Fruit fly (Drosophila melanogaster) S2 (cell line): Measurements from ENCODE around the gene CG6602.

ENCODE experiments used
- CG8478 ChIP-seq: fragments of >200 bp; optimal IDR thresholded peaks from 2 replicates; lab custom pipeline; 2018
- CTCF ChIP-seq, 2 experiments: fragments of >200 bp; optimal IDR thresholded peaks; 2 replicates each; lab custom pipeline; 2018

dm6 chr3L:6103658-6104057, 31.7 kb downstream of the CG6602 start:
- TF ChIP-seq CG8478 (lab: Kevin White, UChicago) (no peak), CTCF (optimal IDR thresholded peaks at IDR 0.05; lab: Kevin White, UChicago) (peak; percentile 89 to 95)
